Fruit fly (Drosophila melanogaster) whole organism, embryonic: ENCODE results near the gene serp.

ENCODE experiments used
- CG10274 ChIP-seq: fragments of 200-800 bp; sonication (Bioruptor generic); optimal IDR thresholded peaks from 3 replicates; lab custom pipeline; 2017; ENCODE audit warnings: missing biosample characterization, mild to moderate bottlenecking, missing genetic modification characterization
- CG10462 ChIP-seq: fragments of 200-800 bp; sonication (Bioruptor generic); optimal IDR thresholded peaks from 2 replicates; lab custom pipeline; 2016; ENCODE audit warnings: missing biosample characterization, missing genetic modification characterization
- CG14965 ChIP-seq: fragments of 200-800 bp; sonication (Bioruptor generic); optimal IDR thresholded peaks from 2 replicates; lab custom pipeline; 2016; ENCODE audit warnings: missing biosample characterization, missing genetic modification characterization, borderline replicate concordance
- CG4328 ChIP-seq: fragments of 200-800 bp; sonication (Bioruptor generic); optimal IDR thresholded peaks from 3 replicates; lab custom pipeline; 2017; ENCODE audit warnings: missing biosample characterization, missing genetic modification reagents, missing genetic modification characterization
- CG7372 ChIP-seq: fragments of 200-800 bp; sonication (Bioruptor generic); IDR thresholded peaks from 2 replicates; pipeline ENCODE4 v1.3.6; 2022; ENCODE audit warnings: missing biosample characterization, missing genetic modification characterization
- CG7839 ChIP-seq: fragments of 200-800 bp; sonication (Bioruptor generic); optimal IDR thresholded peaks from 3 replicates; lab custom pipeline; 2018; ENCODE audit warnings: missing biosample characterization, mild to moderate bottlenecking, missing genetic modification characterization, moderate library complexity
- NC2β ChIP-seq: fragments of 200-800 bp; sonication (Bioruptor generic); optimal IDR thresholded peaks from 2 replicates; lab custom pipeline; 2016; ENCODE audit warnings: missing biosample characterization, missing genetic modification characterization
- Oli ChIP-seq: fragments of 200-800 bp; sonication (Bioruptor generic); optimal IDR thresholded peaks from 2 replicates; lab custom pipeline; 2018; ENCODE audit warnings: missing biosample characterization, mild to moderate bottlenecking, missing genetic modification characterization, moderate library complexity
- Rfx ChIP-seq: fragments of 200-800 bp; sonication (Bioruptor generic); IDR thresholded peaks from 2 replicates; pipeline ENCODE4 v1.3.6; 2022; ENCODE audit warnings: missing biosample characterization, missing genetic modification characterization
- Sox102F ChIP-seq: fragments of 200-800 bp; sonication (Bioruptor generic); optimal IDR thresholded peaks from 2 replicates; lab custom pipeline; 2018; ENCODE audit warnings: missing biosample characterization, mild to moderate bottlenecking, missing genetic modification characterization, moderate library complexity
- bab2 ChIP-seq: fragments of 200-800 bp; sonication (Bioruptor generic); optimal IDR thresholded peaks from 2 replicates; lab custom pipeline; 2016; ENCODE audit warnings: missing biosample characterization, missing genetic modification characterization
- dm ChIP-seq: fragments of 200-800 bp; sonication (Bioruptor generic); optimal IDR thresholded peaks from 3 replicates; lab custom pipeline; 2016; ENCODE audit warnings: missing biosample characterization, missing genetic modification characterization

DNA sequence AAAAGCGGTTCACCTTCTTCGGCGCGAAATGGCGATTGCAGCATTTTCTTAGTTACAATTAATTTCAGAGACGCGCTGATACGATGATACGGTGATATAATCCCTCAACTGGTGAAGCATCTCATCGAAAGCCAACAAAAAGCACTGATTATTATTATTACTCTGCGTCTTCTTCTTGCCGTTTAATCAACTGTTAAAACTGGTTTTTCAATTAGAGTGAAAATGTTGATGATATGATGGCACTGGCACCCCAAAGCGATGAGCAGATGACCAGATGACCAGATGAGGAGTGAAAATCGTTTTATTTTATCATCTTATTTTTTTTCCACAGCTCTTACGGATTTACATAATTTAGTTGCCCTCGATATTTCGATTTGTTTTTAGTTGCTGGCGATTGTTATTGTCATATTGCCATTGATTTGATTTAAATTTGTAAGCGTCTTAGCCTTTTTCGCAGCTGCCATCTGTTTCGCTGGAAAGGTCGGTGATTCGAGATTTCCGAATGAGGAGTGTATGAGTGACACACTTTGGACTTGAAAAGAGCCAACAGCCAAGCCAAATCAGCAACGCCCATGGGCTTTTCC is 10.3 kb downstream of the serp start:
- no peak for TF ChIP-seq CG10274
- TF ChIP-seq CG4328, result no peak
- no peak for TF ChIP-seq Rfx (GFP tag; lab: Robert Waterston, UW)
- TF ChIP-seq dm (GFP tag; lab: Kevin White, UChicago), result no peak
- no peak for TF ChIP-seq bab2 (GFP tag; lab: Kevin White, UChicago)
- TF ChIP-seq NC2β (GFP tag; lab: Kevin White, UChicago), result no peak
- 0 out of 2 replicates have a peak, but pooled peaks have one; percentile 3 for TF ChIP-seq CG7372 (GFP tag; lab: Robert Waterston, UW)
- TF ChIP-seq CG14965 (GFP tag; lab: Kevin White, UChicago), result no peak
- no peak for TF ChIP-seq CG10462
- no peak for TF ChIP-seq CG7839
- TF ChIP-seq Oli (tag; lab: Kevin White, UChicago), result no peak
- no peak for TF ChIP-seq Sox102F (GFP tag; lab: Kevin White, UChicago)
